Fruit fly (Drosophila melanogaster): Measurements from ENCODE around the gene Bhmt.

Gene Bhmt

DNA sequence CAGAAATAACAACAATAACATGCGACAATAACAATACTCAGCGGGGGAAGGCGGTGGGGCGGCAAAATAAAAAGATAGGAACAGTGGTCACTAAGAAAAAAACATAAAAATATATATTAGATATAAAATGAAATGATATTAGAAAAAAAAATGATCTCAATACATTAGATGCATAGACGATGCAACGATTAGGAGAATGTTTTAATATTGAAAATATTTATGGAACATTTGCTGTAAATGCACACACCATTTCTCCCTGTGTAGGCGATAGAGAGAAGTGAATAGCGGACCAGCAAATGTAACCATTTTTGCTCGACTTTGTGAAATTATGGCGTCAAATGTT lies 9.1 kb upstream of the Bhmt start (continued):
- TF ChIP-seq Hr4 (GFP tag; optimal IDR thresholded peaks at IDR 0.05) (peak; percentile 47), CG11902 (GFP tag; optimal IDR thresholded peaks at IDR 0.05) (no peak), CG11762 (GFP tag; optimal IDR thresholded peaks at IDR 0.05; ENCODE audit: insufficient read depth) (peak; percentile 51), Gug (GFP tag; IDR thresholded peaks at IDR 0.05) (peak; percentile 76), Smox (GFP tag; optimal IDR thresholded peaks at IDR 0.05) (no peak), OdsH (GFP tag; optimal IDR thresholded peaks at IDR 0.05) (peak; percentile 37), Eip78C (GFP tag) (peak; percentile 88), CG15336 (GFP tag; IDR thresholded peaks at IDR 0.05) (peak; percentile 84), CG9139 (GFP tag; optimal IDR thresholded peaks at IDR 0.05) (no peak), Hr39 (GFP tag; optimal IDR thresholded peaks at IDR 0.05) (no peak), fkh (GFP tag; optimal IDR thresholded peaks at IDR 0.05) (no peak), CG8119 (GFP tag; IDR thresholded peaks at IDR 0.05) (peak; percentile 80)

DNA sequence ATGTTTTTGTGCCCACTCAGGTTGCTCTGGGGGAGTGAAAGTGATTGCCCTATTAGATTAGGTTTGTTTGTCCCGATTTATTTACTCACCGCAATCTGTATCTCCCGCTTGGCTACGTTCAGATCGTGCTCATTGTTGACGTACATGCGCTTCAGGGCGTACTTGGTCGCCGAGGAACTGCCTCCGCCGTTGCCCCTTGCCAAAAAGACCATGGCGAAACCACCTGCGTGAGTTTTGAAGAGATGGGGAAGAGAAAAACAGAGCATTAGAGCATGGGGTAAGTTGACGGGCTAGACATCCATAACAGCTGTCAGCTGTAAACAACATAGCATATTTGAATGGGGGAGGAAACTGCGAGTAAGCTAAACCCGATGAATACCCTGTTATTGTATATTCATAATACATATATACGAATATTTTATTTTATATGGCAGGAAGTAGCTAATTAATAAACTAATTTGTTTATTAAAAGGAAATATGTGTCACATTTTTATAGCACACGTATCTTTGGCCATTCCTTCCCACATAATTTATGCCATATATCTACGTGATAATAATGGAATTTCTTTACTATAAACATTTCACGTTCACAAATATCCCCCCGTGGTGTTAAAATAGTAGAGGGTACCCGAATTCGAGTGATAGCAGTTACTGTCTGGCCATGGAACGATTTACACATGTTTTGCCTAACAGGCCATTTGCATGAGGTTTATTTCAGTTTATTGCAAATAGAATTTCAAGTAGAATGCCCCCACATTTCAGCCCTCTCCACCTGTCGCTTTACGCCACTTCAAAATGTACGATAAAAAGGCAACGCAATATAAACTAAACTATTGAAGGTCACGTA lies 8.5 kb upstream of the Bhmt start:
- no peak for TF ChIP-seq pdm3 (GFP tag; optimal IDR thresholded peaks at IDR 0.05)
- TF ChIP-seq Eip78C (GFP tag) = peak; percentile 31
- TF ChIP-seq CG32006 (GFP tag; optimal IDR thresholded peaks at IDR 0.05) = peak; percentile 0
- no peak for TF ChIP-seq CG8119 (GFP tag; IDR thresholded peaks at IDR 0.05)
- TF ChIP-seq CG4318 (GFP tag; optimal IDR thresholded peaks at IDR 0.05) = no peak
- no peak for TF ChIP-seq Blimp-1 (GFP tag; optimal IDR thresholded peaks at IDR 0.05)
- TF ChIP-seq CG3919 (GFP tag; optimal IDR thresholded peaks at IDR 0.05) = no peak
- TF ChIP-seq Smox (GFP tag; optimal IDR thresholded peaks at IDR 0.05) = no peak
- no peak for TF ChIP-seq Hr39 (GFP tag; optimal IDR thresholded peaks at IDR 0.05)
- TF ChIP-seq svp (GFP tag) = peak; percentile 65
- TF ChIP-seq dac (GFP tag; optimal IDR thresholded peaks at IDR 0.05) = no peak
- TF ChIP-seq esn (GFP tag; optimal IDR thresholded peaks at IDR 0.05) = no peak
- TF ChIP-seq CG6792 (GFP tag; optimal IDR thresholded peaks at IDR 0.05) = no peak
- no peak for TF ChIP-seq Lpt (GFP tag; optimal IDR thresholded peaks at IDR 0.05)
- no peak for TF ChIP-seq OdsH (GFP tag; optimal IDR thresholded peaks at IDR 0.05)
- no peak for TF ChIP-seq salr (GFP tag; optimal IDR thresholded peaks at IDR 0.05)
- TF ChIP-seq Ets96B (tag; optimal IDR thresholded peaks at IDR 0.05) = no peak
- TF ChIP-seq CG6276 (GFP tag; optimal IDR thresholded peaks at IDR 0.05) = no peak
- no peak for TF ChIP-seq CG10669 (GFP tag; optimal IDR thresholded peaks at IDR 0.05)
- TF ChIP-seq CG34406 (GFP tag; optimal IDR thresholded peaks at IDR 0.05) = no peak
- TF ChIP-seq acj6 (GFP tag; optimal IDR thresholded peaks at IDR 0.05) = no peak
- no peak for TF ChIP-seq fd59A (GFP tag; optimal IDR thresholded peaks at IDR 0.05)
- no peak for TF ChIP-seq CG3032 (tag; optimal IDR thresholded peaks at IDR 0.05)
- peak; percentile 31; the same call in 1 of the 2 replicates for TF ChIP-seq CG15336 (GFP tag; IDR thresholded peaks at IDR 0.05)
- no peak for TF ChIP-seq CG6854 (GFP tag; optimal IDR thresholded peaks at IDR 0.05)
- 0 out of 3 replicates have a peak, but pooled peaks have one; percentile 6 for TF ChIP-seq eg (GFP tag; IDR thresholded peaks at IDR 0.05)
- no peak for TF ChIP-seq Sox15 (GFP tag; optimal IDR thresholded peaks at IDR 0.05)
- no peak for TF ChIP-seq Sox14 (GFP tag; optimal IDR thresholded peaks at IDR 0.05)
- TF ChIP-seq fkh (GFP tag; optimal IDR thresholded peaks at IDR 0.05) = peak; percentile 74
- no peak for TF ChIP-seq achi (GFP tag; optimal IDR thresholded peaks at IDR 0.05)
- TF ChIP-seq Met (GFP tag; optimal IDR thresholded peaks at IDR 0.05) = no peak
- TF ChIP-seq topi (GFP tag; optimal IDR thresholded peaks at IDR 0.05) = no peak
- TF ChIP-seq dsx (GFP tag; optimal IDR thresholded peaks at IDR 0.05; ENCODE audit: poor library complexity, severe bottlenecking) = no peak
- no peak for TF ChIP-seq Hr4 (GFP tag; optimal IDR thresholded peaks at IDR 0.05)
- TF ChIP-seq CG7368 (GFP tag; optimal IDR thresholded peaks at IDR 0.05) = no peak
- no peak for TF ChIP-seq ss (GFP tag; optimal IDR thresholded peaks at IDR 0.05)
- no peak for TF ChIP-seq CG1621 (tag; optimal IDR thresholded peaks at IDR 0.05)
- no peak for TF ChIP-seq net (GFP tag; optimal IDR thresholded peaks at IDR 0.05)
- no peak for TF ChIP-seq cyc (GFP tag; optimal IDR thresholded peaks at IDR 0.05)
- TF ChIP-seq vri (GFP tag; optimal IDR thresholded peaks at IDR 0.05) = no peak
- no peak for TF ChIP-seq spab (GFP tag; optimal IDR thresholded peaks at IDR 0.05)
- no peak for TF ChIP-seq Gug (GFP tag; IDR thresholded peaks at IDR 0.05)
- no peak for TF ChIP-seq CG11902 (GFP tag; optimal IDR thresholded peaks at IDR 0.05)
- TF ChIP-seq Eip75B (GFP tag; optimal IDR thresholded peaks at IDR 0.05) = no peak
- TF ChIP-seq CG6163 (GFP tag; IDR thresholded peaks at IDR 0.05) = no peak
